Fruit fly (Drosophila melanogaster) whole organism, embryonic: ENCODE measurements around the gene CG5382.

Experiments used
- Antp ChIP-seq: fragments of 200-800 bp; sonication (Bioruptor generic); optimal IDR thresholded peaks from 3 replicates; lab custom pipeline; 2016; ENCODE audit warnings: missing biosample characterization, missing genetic modification characterization
- BEAF-32 ChIP-seq: fragments of 200-800 bp; sonication (Bioruptor generic); optimal IDR thresholded peaks from 3 replicates; lab custom pipeline; 2017; ENCODE audit warnings: missing biosample characterization, missing genetic modification characterization, mild to moderate bottlenecking, moderate library complexity, missing genetic modification reagents
- CG10209 ChIP-seq: fragments of 200-800 bp; sonication (Bioruptor generic); optimal IDR thresholded peaks from 3 replicates; lab custom pipeline; 2017; ENCODE audit warnings: missing biosample characterization, mild to moderate bottlenecking, missing genetic modification characterization, missing genetic modification reagents
- CG11504 ChIP-seq: fragments of 200-800 bp; sonication (Bioruptor generic); optimal IDR thresholded peaks from 3 replicates; lab custom pipeline; 2019; ENCODE audit warnings: missing biosample characterization, mild to moderate bottlenecking, missing genetic modification characterization, moderate library complexity
- CG13775 ChIP-seq: fragments of 200-800 bp; sonication (Bioruptor generic); optimal IDR thresholded peaks from 3 replicates; lab custom pipeline; 2017; ENCODE audit warnings: missing biosample characterization, mild to moderate bottlenecking, missing genetic modification characterization
- CG14667 ChIP-seq: fragments of 200-800 bp; sonication (Bioruptor generic); IDR thresholded peaks from 2 replicates; pipeline ENCODE4 v1.3.6; 2022; ENCODE audit warnings: missing biosample characterization, missing genetic modification characterization
- CG15514 ChIP-seq: fragments of 200-800 bp; sonication (Bioruptor generic); optimal IDR thresholded peaks from 3 replicates; lab custom pipeline; 2017; ENCODE audit warnings: missing biosample characterization, missing genetic modification characterization, mild to moderate bottlenecking, moderate library complexity, missing genetic modification reagents
- CG15601 ChIP-seq: fragments of 200-800 bp; sonication (Bioruptor generic); optimal IDR thresholded peaks from 3 replicates; lab custom pipeline; 2019; ENCODE audit warnings: missing biosample characterization, mild to moderate bottlenecking, missing genetic modification characterization, moderate library complexity
- CG17328 ChIP-seq: fragments of 200-800 bp; sonication (Bioruptor generic); IDR thresholded peaks from 2 replicates; pipeline ENCODE4 v1.3.6; 2022; ENCODE audit warnings: missing biosample characterization, missing genetic modification characterization
- CG17359 ChIP-seq: fragments of 200-800 bp; sonication (Bioruptor generic); optimal IDR thresholded peaks from 3 replicates; lab custom pipeline; 2018; ENCODE audit warnings: missing biosample characterization, mild to moderate bottlenecking, missing genetic modification characterization, moderate library complexity
- CG17912 ChIP-seq: fragments of 200-800 bp; sonication (Bioruptor generic); optimal IDR thresholded peaks from 2 replicates; lab custom pipeline; 2018; ENCODE audit warnings: missing biosample characterization, mild to moderate bottlenecking, missing genetic modification characterization
- CG2129 ChIP-seq: fragments of 200-800 bp; sonication (Bioruptor generic); IDR thresholded peaks from 2 replicates; pipeline ENCODE4 v1.3.6; 2022; ENCODE audit warnings: missing biosample characterization, missing genetic modification characterization; ENCODE audit not compliant: partially characterized antibody
- CG32532 ChIP-seq: fragments of 200-800 bp; sonication (Bioruptor generic); IDR thresholded peaks from 2 replicates; pipeline ENCODE4 v1.3.6; 2022; ENCODE audit warnings: missing biosample characterization, missing genetic modification characterization
- CG33213 ChIP-seq: fragments of 200-800 bp; sonication (Bioruptor generic); optimal IDR thresholded peaks from 3 replicates; lab custom pipeline; 2016; ENCODE audit warnings: missing biosample characterization, missing genetic modification characterization
- CG6272 ChIP-seq: fragments of 200-800 bp; sonication (Bioruptor generic); IDR thresholded peaks from 2 replicates; pipeline ENCODE4 v1.3.6; 2022; ENCODE audit warnings: missing biosample characterization, missing genetic modification characterization
- CG6765 ChIP-seq: fragments of 200-800 bp; sonication (Bioruptor generic); optimal IDR thresholded peaks from 3 replicates; lab custom pipeline; 2017; ENCODE audit warnings: missing biosample characterization, mild to moderate bottlenecking, missing genetic modification characterization
- CG8388 ChIP-seq: fragments of 200-800 bp; sonication (Bioruptor generic); optimal IDR thresholded peaks from 2 replicates; lab custom pipeline; 2019; ENCODE audit warnings: missing biosample characterization, mild to moderate bottlenecking, missing genetic modification characterization, moderate library complexity
- CG9727 ChIP-seq: fragments of 200-800 bp; sonication (Bioruptor generic); optimal IDR thresholded peaks from 3 replicates; lab custom pipeline; 2017; ENCODE audit warnings: missing biosample characterization, mild to moderate bottlenecking, missing genetic modification characterization
- CG9932 ChIP-seq: fragments of 200-800 bp; sonication (Bioruptor generic); IDR thresholded peaks from 2 replicates; pipeline ENCODE4 v1.3.6; 2022; ENCODE audit warnings: missing biosample characterization, missing genetic modification characterization
- CoRest ChIP-seq: fragments of 200-800 bp; sonication (Bioruptor generic); optimal IDR thresholded peaks from 3 replicates; lab custom pipeline; 2018; ENCODE audit warnings: missing biosample characterization, mild to moderate bottlenecking, missing genetic modification characterization, moderate library complexity
- Drgx ChIP-seq: fragments of 200-800 bp; sonication (Bioruptor generic); IDR thresholded peaks from 2 replicates; pipeline ENCODE4 v1.3.6; 2022; ENCODE audit warnings: missing biosample characterization, missing genetic modification characterization
- ERR ChIP-seq: fragments of 200-800 bp; sonication (Bioruptor generic); optimal IDR thresholded peaks from 2 replicates; lab custom pipeline; 2016; ENCODE audit warnings: missing biosample characterization, missing genetic modification characterization
- Gug ChIP-seq: fragments of 200-800 bp; sonication (Bioruptor generic); IDR thresholded peaks from 4 replicates; pipeline ENCODE4 v1.3.6; 2022; ENCODE audit warnings: missing biosample characterization, missing genetic modification characterization
- Hr3 ChIP-seq: fragments of 200-800 bp; sonication (Bioruptor generic); optimal IDR thresholded peaks from 3 replicates; lab custom pipeline; 2016; ENCODE audit warnings: missing biosample characterization, missing genetic modification characterization
- NC2β ChIP-seq: fragments of 200-800 bp; sonication (Bioruptor generic); optimal IDR thresholded peaks from 2 replicates; lab custom pipeline; 2016; ENCODE audit warnings: missing biosample characterization, missing genetic modification characterization
- Oli ChIP-seq: fragments of 200-800 bp; sonication (Bioruptor generic); optimal IDR thresholded peaks from 2 replicates; lab custom pipeline; 2018; ENCODE audit warnings: missing biosample characterization, mild to moderate bottlenecking, missing genetic modification characterization, moderate library complexity
- Pdp1 ChIP-seq, 2 experiments: fragments of 200-800 bp; sonication (Bioruptor generic); optimal IDR thresholded peaks; 3 replicates each; lab custom pipeline; 2016; ENCODE audit warnings: missing biosample characterization in 2 of 2, missing genetic modification characterization in 2 of 2, mild to moderate bottlenecking in 1 of 2, moderate library complexity in 1 of 2
- Rfx ChIP-seq: fragments of 200-800 bp; sonication (Bioruptor generic); IDR thresholded peaks from 2 replicates; pipeline ENCODE4 v1.3.6; 2022; ENCODE audit warnings: missing biosample characterization, missing genetic modification characterization
- Ssrp ChIP-seq: fragments of 200-800 bp; sonication (Bioruptor generic); optimal IDR thresholded peaks from 2 replicates; lab custom pipeline; 2018; ENCODE audit warnings: missing biosample characterization, mild to moderate bottlenecking, missing genetic modification characterization, moderate library complexity
- cato ChIP-seq: fragments of 200-800 bp; sonication (Bioruptor generic); optimal IDR thresholded peaks from 2 replicates; lab custom pipeline; 2016; ENCODE audit warnings: missing biosample characterization, missing genetic modification characterization, borderline replicate concordance
- chm ChIP-seq: fragments of 200-800 bp; sonication (Bioruptor generic); IDR thresholded peaks from 2 replicates; pipeline ENCODE4 v1.3.6; 2022; ENCODE audit warnings: missing biosample characterization, missing genetic modification characterization
- da ChIP-seq: fragments of 200-800 bp; sonication (Bioruptor generic); optimal IDR thresholded peaks from 2 replicates; lab custom pipeline; 2016; ENCODE audit warnings: missing biosample characterization, missing genetic modification characterization
- dimm ChIP-seq: fragments of 200-800 bp; sonication (Bioruptor generic); IDR thresholded peaks from 2 replicates; pipeline ENCODE4 v1.3.6; 2022; ENCODE audit warnings: missing biosample characterization, missing genetic modification characterization
- emc ChIP-seq: fragments of 200-800 bp; sonication (Bioruptor generic); optimal IDR thresholded peaks from 2 replicates; lab custom pipeline; 2016; ENCODE audit warnings: missing biosample characterization, missing genetic modification characterization
- exex ChIP-seq: fragments of 200-800 bp; sonication (Bioruptor generic); optimal IDR thresholded peaks from 4 replicates; lab custom pipeline; 2018; ENCODE audit warnings: missing biosample characterization, mild to moderate bottlenecking, missing genetic modification characterization, moderate library complexity
- gem ChIP-seq: fragments of 200-800 bp; sonication (Bioruptor generic); optimal IDR thresholded peaks from 2 replicates; lab custom pipeline; 2019; ENCODE audit warnings: missing biosample characterization, mild to moderate bottlenecking, missing genetic modification characterization, moderate library complexity
- gro ChIP-seq: fragments of 200-800 bp; sonication (Bioruptor generic); optimal IDR thresholded peaks from 2 replicates; lab custom pipeline; 2016; ENCODE audit warnings: missing biosample characterization, missing genetic modification characterization
- gsb ChIP-seq: fragments of 200-800 bp; sonication (Bioruptor generic); IDR thresholded peaks from 2 replicates; pipeline ENCODE4 v1.3.6; 2022; ENCODE audit warnings: missing biosample characterization, missing genetic modification characterization
- ken ChIP-seq: fragments of 200-800 bp; sonication (Bioruptor generic); IDR thresholded peaks from 3 replicates; pipeline ENCODE4 v1.3.6; 2022; ENCODE audit warnings: missing biosample characterization, missing genetic modification characterization
- kni ChIP-seq: fragments of 200-800 bp; sonication (Bioruptor generic); optimal IDR thresholded peaks from 3 replicates; lab custom pipeline; 2017; ENCODE audit warnings: mild to moderate bottlenecking, missing biosample characterization, missing genetic modification reagents, missing genetic modification characterization
- lola ChIP-seq, 3 experiments: fragments of >200 bp in 2 of 3; fragments of 200-800 bp in 1 of 3; sonication (Bioruptor generic) in 1 of 3; optimal IDR thresholded peaks; 2 replicates each; lab custom pipeline; 2017 to 2019; ENCODE audit warnings: missing biosample characterization in 3 of 3, missing genetic modification characterization in 3 of 3, mild to moderate bottlenecking in 1 of 3, moderate library complexity in 1 of 3
- mirr ChIP-seq: fragments of 200-800 bp; sonication (Bioruptor generic); optimal IDR thresholded peaks from 3 replicates; lab custom pipeline; 2018; ENCODE audit warnings: missing biosample characterization, mild to moderate bottlenecking, missing genetic modification characterization
- p53 ChIP-seq: fragments of 200-800 bp; sonication (Bioruptor generic); optimal IDR thresholded peaks from 2 replicates; lab custom pipeline; 2016; ENCODE audit warnings: missing biosample characterization, missing genetic modification characterization
- pfk ChIP-seq: fragments of 200-800 bp; sonication (Bioruptor generic); optimal IDR thresholded peaks from 2 replicates; lab custom pipeline; 2018; ENCODE audit warnings: missing biosample characterization, mild to moderate bottlenecking, missing genetic modification characterization, moderate library complexity
- schlank ChIP-seq: fragments of 200-800 bp; sonication (Bioruptor generic); optimal IDR thresholded peaks from 2 replicates; lab custom pipeline; 2018; ENCODE audit warnings: missing biosample characterization, mild to moderate bottlenecking, missing genetic modification characterization
- sna ChIP-seq: fragments of 200-800 bp; sonication (Bioruptor generic); IDR thresholded peaks from 2 replicates; pipeline ENCODE4 v1.3.6; 2022; ENCODE audit warnings: missing biosample characterization, missing genetic modification characterization; ENCODE audit not compliant: partially characterized antibody
- ssp ChIP-seq: fragments of 200-800 bp; sonication (Bioruptor generic); IDR thresholded peaks from 2 replicates; pipeline ENCODE4 v1.3.6; 2022; ENCODE audit warnings: missing biosample characterization, missing genetic modification characterization
- trh ChIP-seq: fragments of 200-800 bp; sonication (Bioruptor generic); optimal IDR thresholded peaks from 2 replicates; lab custom pipeline; 2016; ENCODE audit warnings: missing biosample characterization, missing genetic modification characterization
- tx ChIP-seq: fragments of 200-800 bp; sonication (Bioruptor generic); optimal IDR thresholded peaks from 2 replicates; lab custom pipeline; 2016; ENCODE audit warnings: missing biosample characterization, missing genetic modification characterization
- vnd ChIP-seq: fragments of 200-800 bp; sonication (Bioruptor generic); IDR thresholded peaks from 3 replicates; pipeline ENCODE4 v1.3.6; 2022; ENCODE audit warnings: missing biosample characterization, missing genetic modification characterization; ENCODE audit not compliant: partially characterized antibody

Gene CG5382

DNA sequence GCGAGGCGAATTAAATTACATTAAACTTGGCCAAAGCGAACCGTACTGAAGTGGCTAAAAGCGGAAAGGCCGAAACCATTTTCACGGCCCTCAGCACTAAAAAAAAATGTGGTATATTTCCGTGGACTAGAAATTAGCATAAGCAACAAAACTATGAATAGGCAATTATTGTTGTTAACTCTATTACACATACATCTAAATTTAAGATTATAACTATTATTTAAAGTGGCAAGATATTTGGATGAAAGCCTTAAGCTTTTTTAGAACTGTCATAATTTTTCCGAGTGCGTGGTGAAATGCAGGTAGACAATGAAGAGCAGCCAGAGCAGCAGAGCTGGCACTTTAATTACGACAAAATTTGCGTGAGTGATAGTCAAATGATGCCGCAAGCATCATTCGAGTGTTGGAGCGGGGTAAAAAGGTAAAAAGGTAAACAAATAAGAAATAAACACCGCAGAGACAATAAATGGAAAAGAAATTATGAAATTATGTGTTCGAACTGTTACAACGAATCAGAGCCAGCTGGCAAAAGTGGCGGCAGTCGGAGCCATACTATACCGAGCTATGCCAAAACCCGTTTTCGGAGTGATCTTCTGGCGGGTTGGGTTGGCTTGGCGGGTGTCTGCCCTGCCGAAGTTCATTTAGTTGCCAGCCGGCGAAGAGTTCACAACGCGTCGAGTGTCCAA, 37.0 kb downstream of the CG5382 start, which contains the start of gene CG7080 (continued):
- TF ChIP-seq cato: no peak
- TF ChIP-seq ken: no peak
- TF ChIP-seq CG14667 (GFP tag; lab: Robert Waterston, UW): no peak
- no peak for TF ChIP-seq CG9727 (GFP tag; lab: Kevin White, UChicago)
- TF ChIP-seq Pdp1 (GFP tag; optimal IDR thresholded peaks at IDR 0.05; lab: Kevin White, UChicago): no peak
- TF ChIP-seq schlank (tag; lab: Kevin White, UChicago): no peak
- peak; percentile 22 for TF ChIP-seq CoRest (tag; lab: Kevin White, UChicago)
- TF ChIP-seq tx (GFP tag; lab: Kevin White, UChicago): no peak
- TF ChIP-seq vnd: no peak
- no peak for TF ChIP-seq CG9932 (GFP tag; lab: Robert Waterston, UW)
- no peak for TF ChIP-seq p53
- TF ChIP-seq CG17359 (tag; lab: Kevin White, UChicago): peak; percentile 54
- TF ChIP-seq CG32532 (GFP tag; lab: Robert Waterston, UW): no peak
- TF ChIP-seq CG10209 (GFP tag; lab: Kevin White, UChicago): no peak
- 0 out of 2 replicates have a peak, but pooled peaks have one; percentile 29 for TF ChIP-seq CG6272 (GFP tag; lab: Robert Waterston, UW)
- no peak for TF ChIP-seq lola (GFP tag; optimal IDR thresholded peaks at IDR 0.05; lab: Kevin White, UChicago)
- TF ChIP-seq emc (GFP tag; lab: Kevin White, UChicago): no peak
- TF ChIP-seq Antp: no peak
- no peak for TF ChIP-seq NC2β
- no peak for TF ChIP-seq Rfx (GFP tag; lab: Robert Waterston, UW)
- no peak for TF ChIP-seq dimm (GFP tag; lab: Robert Waterston, UW)
- no peak for TF ChIP-seq pfk (GFP tag; lab: Kevin White, UChicago)
- TF ChIP-seq CG13775 (GFP tag; lab: Kevin White, UChicago): no peak
- no peak for TF ChIP-seq ssp (GFP tag; lab: Robert Waterston, UW)
- TF ChIP-seq ERR (GFP tag; lab: Kevin White, UChicago): no peak
- TF ChIP-seq CG17328: no peak; the same call in 1 of the 2 replicates
- TF ChIP-seq Hr3 (GFP tag; lab: Kevin White, UChicago): no peak
- no peak for TF ChIP-seq CG15514 (GFP tag; lab: Kevin White, UChicago)
- TF ChIP-seq BEAF-32 (GFP tag; lab: Kevin White, UChicago): no peak
- no peak for TF ChIP-seq Gug (GFP tag; lab: Robert Waterston, UW)
- no peak for TF ChIP-seq exex
- TF ChIP-seq CG6765 (GFP tag; lab: Kevin White, UChicago): no peak
- no peak for TF ChIP-seq CG15601 (tag; lab: Kevin White, UChicago)
- no peak for TF ChIP-seq gsb (GFP tag; lab: Robert Waterston, UW)
- TF ChIP-seq sna (GFP tag; lab: Robert Waterston, UW): no peak
- TF ChIP-seq mirr: no peak
- no peak for TF ChIP-seq CG17912 (GFP tag; lab: Kevin White, UChicago)
- TF ChIP-seq CG2129: no peak
- no peak for TF ChIP-seq chm (GFP tag; lab: Robert Waterston, UW)
- TF ChIP-seq CG11504: peak; percentile 72
- TF ChIP-seq CG8388: peak; percentile 1
- no peak for TF ChIP-seq trh (GFP tag; lab: Kevin White, UChicago)
- no peak for TF ChIP-seq Drgx (GFP tag; lab: Robert Waterston, UW)
- no peak for TF ChIP-seq Ssrp (tag; lab: Kevin White, UChicago)
- no peak for TF ChIP-seq gro (GFP tag; lab: Kevin White, UChicago)
- TF ChIP-seq kni (GFP tag; lab: Kevin White, UChicago): no peak
- peak; percentile 66 for TF ChIP-seq gem (tag; lab: Kevin White, UChicago)
- no peak for TF ChIP-seq da
- peak; percentile 37 for TF ChIP-seq Oli (tag; lab: Kevin White, UChicago)
- TF ChIP-seq CG33213: no peak
